Worm (Caenorhabditis elegans): ENCODE data around the gene srv-8.
A peak's percentile ranks its signal among the peaks of the same experiment; 100 is the strongest.

Gene srv-8

DNA sequence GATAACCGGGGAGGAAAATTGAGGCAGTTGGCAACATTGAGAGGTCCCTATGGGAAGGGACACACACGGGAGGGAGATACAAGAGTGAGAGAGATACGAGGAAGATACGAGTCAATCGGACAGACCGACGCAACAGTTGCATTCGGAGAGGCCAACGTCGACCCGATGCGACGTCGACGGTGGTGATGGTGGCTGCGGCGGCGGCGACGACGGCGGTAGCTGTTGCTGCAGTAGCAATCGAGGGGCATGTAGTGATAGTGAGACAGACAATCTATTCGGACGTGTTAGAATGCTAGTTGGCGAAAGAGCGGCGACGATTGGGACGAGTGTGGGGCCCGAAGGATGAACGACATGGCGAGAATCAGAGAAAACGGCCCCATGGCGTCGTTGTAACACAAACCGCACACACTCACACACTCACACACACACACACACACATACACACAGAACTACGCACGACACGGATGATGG is 27.2 kb downstream of the srv-8 start:
- TF ChIP-seq nhr-12 (tag; optimal IDR thresholded peaks at IDR 0.05) (no peak), sma-3 (GFP tag; optimal IDR thresholded peaks at IDR 0.05) (peak; percentile 5), F13H6.1 (tag; optimal IDR thresholded peaks at IDR 0.05) (peak; percentile 72), Y55F3AM.14 (GFP tag; optimal IDR thresholded peaks at IDR 0.05) (peak; percentile 56), lin-13 (GFP tag; optimal IDR thresholded peaks at IDR 0.05) (no peak), C34F6.9 (tag; optimal IDR thresholded peaks at IDR 0.05) (peak; percentile 31), nhr-129 (tag; optimal IDR thresholded peaks at IDR 0.05) (peak; percentile 28), sma-9 (GFP tag; optimal IDR thresholded peaks at IDR 0.05) (peak; percentile 2), sma-9 (tag; optimal IDR thresholded peaks at IDR 0.05) (no peak), lsy-2 (tag; optimal IDR thresholded peaks at IDR 0.05) (peak in 1 of 2 experiments; percentile 13)

ce11 chrV:13391378-13392258 is 28.9 kb downstream of the srv-8 start, which contains the start of gene somi-1:
Gene somi-1 (minus strand): TSS chrV:13391395.
- no peak for TF ChIP-seq mab-5 (tag; optimal IDR thresholded peaks at IDR 0.05)
- TF ChIP-seq Y55F3AM.14 (GFP tag; optimal IDR thresholded peaks at IDR 0.05) = no peak
- no peak for TF ChIP-seq unc-55 (GFP tag; optimal IDR thresholded peaks at IDR 0.05)
- TF ChIP-seq nhr-21 (tag; optimal IDR thresholded peaks at IDR 0.05) = peak; percentile 28
- no peak for TF ChIP-seq nhr-6 (tag; optimal IDR thresholded peaks at IDR 0.05)
- TF ChIP-seq snpc-4 (tag; optimal IDR thresholded peaks at IDR 0.05) = no peak
- no peak for TF ChIP-seq nhr-129 (tag; optimal IDR thresholded peaks at IDR 0.05)
- TF ChIP-seq nhr-77 (tag; optimal IDR thresholded peaks at IDR 0.05) = no peak
- peak; percentile 1 for TF ChIP-seq lin-13 (GFP tag; optimal IDR thresholded peaks at IDR 0.05)
- TF ChIP-seq lin-39 (tag; optimal IDR thresholded peaks at IDR 0.05) = no peak
- no peak for TF ChIP-seq ztf-4 (tag; optimal IDR thresholded peaks at IDR 0.05)
- TF ChIP-seq lsy-2 (tag; optimal IDR thresholded peaks at IDR 0.05) = no peak
- TF ChIP-seq mbf-1 (tag; optimal IDR thresholded peaks at IDR 0.05) = no peak
- TF ChIP-seq nhr-25 (tag; optimal IDR thresholded peaks at IDR 0.05) = peak; percentile 71
- TF ChIP-seq crh-2 (tag; optimal IDR thresholded peaks at IDR 0.05) = no peak
- no peak for TF ChIP-seq alr-1 (tag; optimal IDR thresholded peaks at IDR 0.05)
- no peak for TF ChIP-seq gmeb-1 (tag; optimal IDR thresholded peaks at IDR 0.05)
- no peak for TF ChIP-seq R02D3.7 (tag; optimal IDR thresholded peaks at IDR 0.05)
- no peak for TF ChIP-seq ceh-16 (tag; optimal IDR thresholded peaks at IDR 0.05)
- peak; percentile 78 for TF ChIP-seq sma-9 (GFP tag; optimal IDR thresholded peaks at IDR 0.05)
- TF ChIP-seq sma-9 (tag; optimal IDR thresholded peaks at IDR 0.05) = no peak
- no peak for TF ChIP-seq dmd-4 (tag; optimal IDR thresholded peaks at IDR 0.05)
- peak; percentile 96 for TF ChIP-seq blmp-1 (tag; optimal IDR thresholded peaks at IDR 0.05; ENCODE audit: insufficient read depth)
- TF ChIP-seq unc-39 (tag; optimal IDR thresholded peaks at IDR 0.05) = no peak
- TF ChIP-seq fos-1 (tag; optimal IDR thresholded peaks at IDR 0.05) = peak; percentile 8
- TF ChIP-seq F13H6.1 (tag; optimal IDR thresholded peaks at IDR 0.05) = peak; percentile 32
- no peak for TF ChIP-seq ztf-11 (tag; optimal IDR thresholded peaks at IDR 0.05)
- TF ChIP-seq egl-27 (tag; optimal IDR thresholded peaks at IDR 0.05) = peak; percentile 56
- no peak for TF ChIP-seq zag-1 (tag; optimal IDR thresholded peaks at IDR 0.05)
- TF ChIP-seq elt-3 (tag; optimal IDR thresholded peaks at IDR 0.05) = no peak
- TF ChIP-seq sma-3 (GFP tag; optimal IDR thresholded peaks at IDR 0.05) = no peak
- TF ChIP-seq C34F6.9 (tag; optimal IDR thresholded peaks at IDR 0.05) = peak; percentile 15
- no peak for TF ChIP-seq skn-1 (tag; optimal IDR thresholded peaks at IDR 0.05)
- TF ChIP-seq nhr-23 (tag; optimal IDR thresholded peaks at IDR 0.05) = no peak
- TF ChIP-seq nhr-10 (tag; optimal IDR thresholded peaks at IDR 0.05) = no peak

DNA sequence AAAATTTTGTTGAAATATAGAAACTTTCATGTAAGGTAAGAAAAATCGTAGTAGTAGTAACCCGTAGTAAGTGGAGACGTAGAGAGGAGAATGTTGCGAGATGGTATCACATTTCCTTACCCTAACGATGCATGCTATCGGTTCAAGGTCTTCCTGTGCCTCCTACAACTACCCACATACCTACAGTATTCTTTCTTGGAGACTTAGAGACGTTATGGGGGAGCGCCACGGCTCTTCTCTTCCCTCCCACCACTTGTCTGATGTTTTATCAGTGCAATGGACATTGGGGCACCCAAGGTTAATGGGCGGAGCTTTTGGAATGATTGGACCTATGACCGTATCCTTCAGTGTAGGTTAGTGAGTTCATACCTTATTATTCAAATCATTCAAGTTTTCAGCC is 29.6 kb downstream of the srv-8 start:
- TF ChIP-seq R02D3.7 (tag; optimal IDR thresholded peaks at IDR 0.05) = no peak
- no peak for TF ChIP-seq ama-1 (optimal IDR thresholded peaks at IDR 0.05)
- TF ChIP-seq gmeb-1 (tag; optimal IDR thresholded peaks at IDR 0.05) = peak; percentile 17
- TF ChIP-seq sma-9 (GFP tag; optimal IDR thresholded peaks at IDR 0.05) = peak; percentile 71
- no peak for TF ChIP-seq sma-9 (tag; optimal IDR thresholded peaks at IDR 0.05)
- TF ChIP-seq nhr-129 (tag; optimal IDR thresholded peaks at IDR 0.05) = peak; percentile 23
- TF ChIP-seq lsy-2 (tag; optimal IDR thresholded peaks at IDR 0.05) = peak in 1 of 2 experiments; percentile 18
- TF ChIP-seq sma-3 (GFP tag; optimal IDR thresholded peaks at IDR 0.05) = peak; percentile 7
- TF ChIP-seq ceh-16 (tag; optimal IDR thresholded peaks at IDR 0.05) = peak; percentile 59
- peak; percentile 1 for TF ChIP-seq fos-1 (tag; optimal IDR thresholded peaks at IDR 0.05)
